Fruit fly (Drosophila melanogaster) whole organism, embryonic: Measurements from ENCODE around the gene ry.

Source experiments
- Awh ChIP-seq: fragments of 200-800 bp; sonication (Bioruptor generic); IDR thresholded peaks from 2 replicates; pipeline ENCODE4, ENCODE4 v1.3.6; 2022; ENCODE audit warnings: missing biosample characterization, missing genetic modification characterization
- BEAF-32 ChIP-seq: fragments of 200-800 bp; sonication (Bioruptor generic); optimal IDR thresholded peaks from 3 replicates; lab custom pipeline; 2017; ENCODE audit warnings: missing biosample characterization, missing genetic modification characterization, mild to moderate bottlenecking, moderate library complexity, missing genetic modification reagents
- CG12391 ChIP-seq: fragments of 200-800 bp; sonication (Bioruptor generic); optimal IDR thresholded peaks from 3 replicates; lab custom pipeline; 2018; ENCODE audit warnings: missing biosample characterization, mild to moderate bottlenecking, missing genetic modification characterization, moderate library complexity
- CG13287 ChIP-seq: fragments of 200-800 bp; sonication (Bioruptor generic); IDR thresholded peaks from 2 replicates; pipeline ENCODE4 v1.3.6; 2022; ENCODE audit warnings: missing biosample characterization, missing genetic modification characterization; ENCODE audit not compliant: partially characterized antibody
- CG14710 ChIP-seq: fragments of 200-800 bp; sonication (Bioruptor generic); optimal IDR thresholded peaks from 3 replicates; lab custom pipeline; 2019; ENCODE audit warnings: missing biosample characterization, mild to moderate bottlenecking, missing genetic modification characterization, moderate library complexity
- CG16815 ChIP-seq: fragments of 200-800 bp; sonication (Bioruptor generic); optimal IDR thresholded peaks from 3 replicates; lab custom pipeline; 2017; ENCODE audit warnings: missing biosample characterization, mild to moderate bottlenecking, missing genetic modification characterization
- CG2712 ChIP-seq: fragments of 200-800 bp; optimal IDR thresholded peaks from 3 replicates; lab custom pipeline; 2019; ENCODE audit warnings: missing biosample characterization, mild to moderate bottlenecking, missing genetic modification characterization, moderate library complexity
- CG3163 ChIP-seq: fragments of 200-800 bp; sonication (Bioruptor generic); optimal IDR thresholded peaks from 3 replicates; lab custom pipeline; 2016; ENCODE audit warnings: missing biosample characterization, missing genetic modification characterization
- CG32532 ChIP-seq: fragments of 200-800 bp; sonication (Bioruptor generic); IDR thresholded peaks from 2 replicates; pipeline ENCODE4 v1.3.6; 2022; ENCODE audit warnings: missing biosample characterization, missing genetic modification characterization
- CG32772 ChIP-seq: fragments of 200-800 bp; sonication (Bioruptor generic); IDR thresholded peaks from 2 replicates; pipeline ENCODE4 v1.3.6; 2022; ENCODE audit warnings: missing biosample characterization, missing genetic modification characterization
- CG34422 ChIP-seq: fragments of 200-800 bp; sonication (Bioruptor generic); IDR thresholded peaks from 3 replicates; pipeline ENCODE4 v1.3.6; 2022; ENCODE audit warnings: missing biosample characterization, missing genetic modification characterization
- CG3847 ChIP-seq: fragments of 200-800 bp; sonication (Bioruptor generic); IDR thresholded peaks from 2 replicates; pipeline ENCODE4 v1.3.6; 2022; ENCODE audit warnings: missing biosample characterization, missing genetic modification characterization
- CG43689 ChIP-seq: fragments of 200-800 bp; sonication (Bioruptor generic); IDR thresholded peaks from 2 replicates; pipeline ENCODE4 v1.3.6; 2022; ENCODE audit warnings: missing biosample characterization, missing genetic modification characterization
- CG4617 ChIP-seq: fragments of 200-800 bp; sonication (Bioruptor generic); optimal IDR thresholded peaks from 3 replicates; lab custom pipeline; 2016; ENCODE audit warnings: missing biosample characterization, missing genetic modification characterization, borderline replicate concordance
- CG6254 ChIP-seq: fragments of 200-800 bp; sonication (Bioruptor generic); optimal IDR thresholded peaks from 3 replicates; lab custom pipeline; 2017; ENCODE audit warnings: mild to moderate bottlenecking, missing biosample characterization, missing genetic modification reagents, missing genetic modification characterization
- CG6791 ChIP-seq: fragments of 200-800 bp; sonication (Bioruptor generic); IDR thresholded peaks from 3 replicates; pipeline ENCODE4 v1.3.6; 2022; ENCODE audit warnings: missing biosample characterization, missing genetic modification characterization; ENCODE audit not compliant: partially characterized antibody
- CG7963 ChIP-seq: fragments of 200-800 bp; sonication (Bioruptor generic); IDR thresholded peaks from 3 replicates; pipeline ENCODE4 v1.3.6; 2022; ENCODE audit warnings: missing biosample characterization, missing genetic modification characterization; ENCODE audit not compliant: partially characterized antibody
- CG8089 ChIP-seq: fragments of 200-800 bp; sonication (Bioruptor generic); optimal IDR thresholded peaks from 3 replicates; lab custom pipeline; 2016; ENCODE audit warnings: missing biosample characterization, missing genetic modification characterization
- CG8290 ChIP-seq, 3 experiments: fragments of 200-800 bp; sonication (Bioruptor generic); optimal IDR thresholded peaks; 2 replicates each; lab custom pipeline; 2016 to 2019; ENCODE audit warnings: missing biosample characterization in 3 of 3, missing genetic modification characterization in 3 of 3, mild to moderate bottlenecking in 2 of 3, moderate library complexity in 1 of 3
- CG9797 ChIP-seq: fragments of 200-800 bp; sonication (Bioruptor generic); optimal IDR thresholded peaks from 3 replicates; lab custom pipeline; 2018; ENCODE audit warnings: missing biosample characterization, mild to moderate bottlenecking, missing genetic modification characterization
- CHES-1-like ChIP-seq: fragments of 200-800 bp; sonication (Bioruptor generic); optimal IDR thresholded peaks from 2 replicates; lab custom pipeline; 2016; ENCODE audit warnings: missing biosample characterization, missing genetic modification characterization
- CoRest ChIP-seq: fragments of 200-800 bp; sonication (Bioruptor generic); optimal IDR thresholded peaks from 3 replicates; lab custom pipeline; 2018; ENCODE audit warnings: missing biosample characterization, mild to moderate bottlenecking, missing genetic modification characterization, moderate library complexity
- Dip2 ChIP-seq: fragments of 200-800 bp; sonication (Bioruptor generic); IDR thresholded peaks from 2 replicates; pipeline ENCODE4 v1.3.6; 2022; ENCODE audit warnings: missing biosample characterization, missing genetic modification characterization
- Dll ChIP-seq: fragments of 200-800 bp; sonication (Bioruptor generic); IDR thresholded peaks from 4 replicates; pipeline ENCODE4 v1.3.6; 2022; ENCODE audit warnings: missing biosample characterization, missing genetic modification characterization; ENCODE audit not compliant: partially characterized antibody
- Ets97D ChIP-seq: fragments of 200-800 bp; sonication (Bioruptor generic); optimal IDR thresholded peaks from 3 replicates; lab custom pipeline; 2016; ENCODE audit warnings: missing biosample characterization, missing genetic modification characterization
- HLHmδ ChIP-seq: fragments of 200-800 bp; sonication (Bioruptor generic); optimal IDR thresholded peaks from 2 replicates; lab custom pipeline; 2018; ENCODE audit warnings: missing biosample characterization, mild to moderate bottlenecking, missing genetic modification characterization, moderate library complexity
- MESR4 ChIP-seq: fragments of 200-800 bp; sonication (Bioruptor generic); optimal IDR thresholded peaks from 2 replicates; lab custom pipeline; 2018; ENCODE audit warnings: missing biosample characterization, mild to moderate bottlenecking, missing genetic modification characterization, moderate library complexity
- Mad ChIP-seq: fragments of 200-800 bp; sonication (Bioruptor generic); optimal IDR thresholded peaks from 2 replicates; lab custom pipeline; 2016; ENCODE audit warnings: missing biosample characterization, missing genetic modification characterization
- Myb ChIP-seq: fragments of 200-800 bp; sonication (Bioruptor generic); optimal IDR thresholded peaks from 2 replicates; lab custom pipeline; 2016; ENCODE audit warnings: missing biosample characterization, missing genetic modification characterization
- Nf-YB ChIP-seq: fragments of 200-800 bp; sonication (Bioruptor generic); optimal IDR thresholded peaks from 3 replicates; lab custom pipeline; 2019; ENCODE audit warnings: missing biosample characterization, mild to moderate bottlenecking, missing genetic modification characterization, moderate library complexity
- Opbp ChIP-seq: fragments of 200-800 bp; sonication (Bioruptor generic); IDR thresholded peaks from 3 replicates; pipeline ENCODE4 v1.3.6; 2022; ENCODE audit warnings: missing biosample characterization, missing genetic modification characterization; ENCODE audit not compliant: partially characterized antibody
- Pdp1 ChIP-seq, 2 experiments: fragments of 200-800 bp; sonication (Bioruptor generic); optimal IDR thresholded peaks; 3 replicates each; lab custom pipeline; 2016; ENCODE audit warnings: missing biosample characterization in 2 of 2, missing genetic modification characterization in 2 of 2, mild to moderate bottlenecking in 1 of 2, moderate library complexity in 1 of 2
- Sin3A ChIP-seq: fragments of >200 bp; optimal IDR thresholded peaks from 2 replicates; lab custom pipeline; 2018
- Spps ChIP-seq: fragments of 200-800 bp; sonication (Bioruptor generic); optimal IDR thresholded peaks from 2 replicates; lab custom pipeline; 2018; ENCODE audit warnings: missing biosample characterization, mild to moderate bottlenecking, missing genetic modification characterization
- Sry-β ChIP-seq: fragments of 200-800 bp; sonication (Bioruptor generic); optimal IDR thresholded peaks from 2 replicates; lab custom pipeline; 2018; ENCODE audit warnings: missing biosample characterization, mild to moderate bottlenecking, missing genetic modification characterization, moderate library complexity
- dmrt11E ChIP-seq: fragments of 200-800 bp; sonication (Bioruptor generic); optimal IDR thresholded peaks from 3 replicates; lab custom pipeline; 2018; ENCODE audit warnings: missing biosample characterization, mild to moderate bottlenecking, missing genetic modification characterization, moderate library complexity
- emc ChIP-seq: fragments of 200-800 bp; sonication (Bioruptor generic); optimal IDR thresholded peaks from 2 replicates; lab custom pipeline; 2016; ENCODE audit warnings: missing biosample characterization, missing genetic modification characterization
- fd102C ChIP-seq: fragments of 200-800 bp; sonication (Bioruptor generic); optimal IDR thresholded peaks from 2 replicates; lab custom pipeline; 2018; ENCODE audit warnings: missing biosample characterization, mild to moderate bottlenecking, missing genetic modification characterization, moderate library complexity
- kay ChIP-seq: fragments of 200-800 bp; sonication (Bioruptor generic); optimal IDR thresholded peaks from 2 replicates; lab custom pipeline; 2016; ENCODE audit warnings: missing biosample characterization, missing genetic modification characterization
- lbe ChIP-seq: fragments of 200-800 bp; sonication (Bioruptor generic); optimal IDR thresholded peaks from 2 replicates; lab custom pipeline; 2016; ENCODE audit warnings: missing biosample characterization, mild to moderate bottlenecking, missing genetic modification characterization
- mam ChIP-seq: fragments of 200-800 bp; sonication (Bioruptor generic); optimal IDR thresholded peaks from 3 replicates; lab custom pipeline; 2016; ENCODE audit warnings: missing biosample characterization, missing genetic modification characterization
- nerfin-2 ChIP-seq: fragments of 200-800 bp; sonication (Bioruptor generic); IDR thresholded peaks from 2 replicates; pipeline ENCODE4 v1.3.6; 2022; ENCODE audit warnings: missing biosample characterization, missing genetic modification characterization; ENCODE audit not compliant: partially characterized antibody
- pzg ChIP-seq: fragments of 200-800 bp; sonication (Bioruptor generic); optimal IDR thresholded peaks from 3 replicates; lab custom pipeline; 2018; ENCODE audit warnings: missing biosample characterization, mild to moderate bottlenecking, missing genetic modification characterization, moderate library complexity
- stwl ChIP-seq: fragments of 200-800 bp; sonication (Bioruptor generic); optimal IDR thresholded peaks from 3 replicates; lab custom pipeline; 2018; ENCODE audit warnings: missing biosample characterization, mild to moderate bottlenecking, missing genetic modification characterization, moderate library complexity
- tup ChIP-seq: fragments of 200-800 bp; sonication (Bioruptor generic); optimal IDR thresholded peaks from 2 replicates; lab custom pipeline; 2016; ENCODE audit warnings: missing biosample characterization, mild to moderate bottlenecking, missing genetic modification characterization, moderate library complexity
- zen ChIP-seq: fragments of 200-800 bp; sonication (Bioruptor generic); optimal IDR thresholded peaks from 3 replicates; lab custom pipeline; 2018; ENCODE audit warnings: missing biosample characterization, mild to moderate bottlenecking, missing genetic modification characterization, moderate library complexity
- zen2 ChIP-seq: fragments of 200-800 bp; sonication (Bioruptor generic); IDR thresholded peaks from 3 replicates; pipeline ENCODE4 v1.3.6; 2022; ENCODE audit warnings: missing biosample characterization, missing genetic modification characterization; ENCODE audit not compliant: partially characterized antibody

The ry gene

DNA sequence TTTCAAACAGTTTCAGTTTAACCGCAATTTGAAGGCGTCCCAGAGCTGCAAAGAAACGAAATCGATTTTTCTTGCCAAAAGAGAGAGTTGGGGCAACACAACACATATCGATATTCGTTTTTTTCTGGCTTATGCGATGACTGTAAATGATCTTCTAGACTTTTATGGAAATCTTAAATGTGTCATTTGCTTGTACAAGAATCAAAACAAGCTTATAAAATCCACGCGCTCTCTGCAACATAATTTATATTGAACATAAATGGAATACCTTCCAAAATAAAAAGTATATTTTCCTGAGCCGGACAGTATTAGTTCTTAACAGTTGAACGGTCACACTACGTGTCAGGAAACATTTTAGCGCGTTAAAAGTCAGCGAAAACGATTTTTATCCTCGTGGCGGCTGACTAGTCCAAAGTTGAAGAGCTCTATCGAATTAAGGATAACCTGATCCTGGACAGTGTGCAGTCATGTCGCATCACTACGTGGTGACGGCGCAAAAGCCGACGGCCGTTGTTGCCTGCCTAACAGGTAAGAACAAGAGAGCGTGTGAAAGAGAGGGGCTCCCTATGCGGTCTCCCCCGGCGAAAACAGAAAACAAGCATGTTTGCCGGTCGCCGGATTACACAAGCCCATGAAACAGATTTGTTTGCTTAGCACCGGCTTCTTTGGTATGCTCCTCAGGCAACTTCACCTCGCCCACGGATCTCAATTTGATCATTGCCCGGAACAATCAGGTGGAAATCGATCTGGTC lies 19.8 kb downstream of the ry start, which contains the start of gene pic (continued):
- TF ChIP-seq BEAF-32 (GFP tag; lab: Kevin White, UChicago) (peak; percentile 89), nerfin-2 (GFP tag; lab: Robert Waterston, UW) (peak; percentile 57; the same call in 1 of the 2 replicates), lbe (no peak), CG2712 (tag; lab: Kevin White, UChicago) (peak; percentile 28), Sin3A (lab: Kevin White, UChicago) (peak; percentile 93), Dll (peak; percentile 89), CG6254 (GFP tag; lab: Kevin White, UChicago) (no peak), CHES-1-like (GFP tag; lab: Kevin White, UChicago) (peak; percentile 37), Dip2 (no peak), CG14710 (tag; lab: Kevin White, UChicago) (peak; percentile 76), tup (GFP tag; lab: Kevin White, UChicago) (no peak), CG13287 (peak; percentile 87), CG32532 (GFP tag; lab: Robert Waterston, UW) (no peak), emc (GFP tag; lab: Kevin White, UChicago) (no peak), stwl (tag; lab: Kevin White, UChicago) (peak; percentile 58), fd102C (no peak), CG7963 (GFP tag; lab: Robert Waterston, UW) (peak; percentile 36; the same call in 1 of the 3 replicates), CG6791 (GFP tag; lab: Robert Waterston, UW) (peak; percentile 72), CG12391 (tag; lab: Kevin White, UChicago) (peak; percentile 2), zen2 (GFP tag; lab: Robert Waterston, UW) (peak; percentile 33; the same call in 1 of the 3 replicates), CG8089 (GFP tag; lab: Kevin White, UChicago) (no peak), CG16815 (GFP tag; lab: Kevin White, UChicago) (no peak), MESR4 (GFP tag; lab: Kevin White, UChicago) (peak; percentile 78), CG8290 (GFP tag; optimal IDR thresholded peaks at IDR 0.05; lab: Kevin White, UChicago) (no peak), CG8290 (tag; optimal IDR thresholded peaks at IDR 0.05; lab: Kevin White, UChicago) (no peak), Sry-β (no peak), Ets97D (GFP tag; lab: Kevin White, UChicago) (peak; percentile 86), CG32772 (no peak), HLHmδ (no peak), mam (GFP tag; lab: Kevin White, UChicago) (peak; percentile 6), kay (GFP tag; lab: Kevin White, UChicago) (peak; percentile 26), Opbp (peak; percentile 71), Awh (GFP tag; lab: Robert Waterston, UW) (no peak), Spps (no peak), Nf-YB (GFP tag; lab: Kevin White, UChicago) (no peak), CG4617 (peak; percentile 36), CG3847 (GFP tag; lab: Robert Waterston, UW) (peak; percentile 25; the same call in 1 of the 2 replicates), CoRest (tag; lab: Kevin White, UChicago) (peak; percentile 52), CG43689 (GFP tag; lab: Robert Waterston, UW) (no peak), Pdp1 (GFP tag; optimal IDR thresholded peaks at IDR 0.05; lab: Kevin White, UChicago) (peak in 1 of 2 experiments; percentile 89), zen (tag; lab: Kevin White, UChicago) (peak; percentile 24), CG34422 (GFP tag; lab: Robert Waterston, UW) (peak; percentile 87), CG3163 (peak; percentile 1), CG9797 (GFP tag; lab: Kevin White, UChicago) (peak; percentile 87), pzg (peak; percentile 77), Mad (GFP tag; lab: Kevin White, UChicago) (peak; percentile 22), dmrt11E (tag; lab: Kevin White, UChicago) (peak; percentile 11), Myb (peak; percentile 77)
